Fruit fly (Drosophila melanogaster): ENCODE results near the gene CG9727.

DNA sequence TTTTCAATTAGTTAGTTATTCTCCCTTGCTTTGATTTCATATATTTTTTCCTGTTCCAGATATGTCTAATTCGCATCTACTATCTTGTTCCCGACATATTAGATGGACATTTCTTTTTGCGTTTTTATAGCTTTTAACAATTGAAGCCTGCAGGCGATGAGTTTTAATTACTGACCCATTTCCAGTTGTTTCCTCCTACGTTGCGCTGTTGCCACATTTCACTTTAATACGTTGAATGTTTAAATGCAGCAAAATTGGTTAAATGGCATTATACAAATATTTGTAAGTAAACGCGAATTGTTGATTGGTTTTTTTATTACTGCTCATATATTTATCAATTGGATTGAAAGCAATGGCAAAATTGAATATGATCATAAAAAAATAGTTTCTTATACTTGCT lies 27.5 kb downstream of the CG9727 start:
- TF ChIP-seq dmrt11E (tag; optimal IDR thresholded peaks at IDR 0.05) (no peak), Eip74EF (GFP tag; optimal IDR thresholded peaks at IDR 0.05) (no peak), CG1647 (GFP tag; optimal IDR thresholded peaks at IDR 0.05) (no peak), HLH54F (GFP tag; optimal IDR thresholded peaks at IDR 0.05) (no peak), CG2889 (GFP tag; IDR thresholded peaks at IDR 0.05) (no peak), Sox102F (GFP tag; optimal IDR thresholded peaks at IDR 0.05) (no peak), zen2 (GFP tag; IDR thresholded peaks at IDR 0.05; ENCODE audit: partially characterized antibody) (no peak), CG1529 (GFP tag; optimal IDR thresholded peaks at IDR 0.05) (no peak), CG1602 (GFP tag; optimal IDR thresholded peaks at IDR 0.05) (no peak), usp (GFP tag; optimal IDR thresholded peaks at IDR 0.05) (no peak), danr (GFP tag; IDR thresholded peaks at IDR 0.05) (no peak), Atf-2 (GFP tag; optimal IDR thresholded peaks at IDR 0.05) (no peak), vvl (GFP tag; IDR thresholded peaks at IDR 0.05) (no peak), slou (GFP tag; optimal IDR thresholded peaks at IDR 0.05) (no peak)

Measured in whole organism, embryonic.